Worm (Caenorhabditis elegans) whole organism, mixed stage, embryonic: ENCODE measurements around the gene dmd-6.

Source experiments
- M03D4.4 ChIP-seq: sonication (generic microtip); optimal IDR thresholded peaks from 2 replicates; lab custom pipeline; 2017; ENCODE audit warnings: mild to moderate bottlenecking, missing genetic modification characterization, missing compliant biosample characterization
- bed-3 ChIP-seq: fragments of 200-800 bp; sonication (Bioruptor generic); optimal IDR thresholded peaks from 3 replicates; lab custom pipeline; 2018; ENCODE audit warnings: mild to moderate bottlenecking, missing genetic modification characterization, moderate library complexity, missing compliant biosample characterization
- blmp-1 ChIP-seq: fragments of 150-350 bp; optimal IDR thresholded peaks from 2 replicates; lab custom pipeline; 2014; ENCODE audit warnings: missing biosample characterization, missing genetic modification characterization
- ceh-39 ChIP-seq: fragments of 150-350 bp; optimal IDR thresholded peaks from 2 replicates; lab custom pipeline; 2014; ENCODE audit warnings: missing biosample characterization, missing genetic modification characterization
- ceh-43 ChIP-seq: fragments of 200-800 bp; sonication (Bioruptor generic); optimal IDR thresholded peaks from 2 replicates; lab custom pipeline; 2018; ENCODE audit warnings: mild to moderate bottlenecking, missing genetic modification characterization, moderate library complexity, missing compliant biosample characterization
- ceh-83 ChIP-seq: fragments of 200-800 bp; sonication (Bioruptor generic); optimal IDR thresholded peaks from 2 replicates; lab custom pipeline; 2018; ENCODE audit warnings: mild to moderate bottlenecking, missing genetic modification characterization, missing compliant biosample characterization
- cnd-1 ChIP-seq: fragments of 200-800 bp; sonication (Bioruptor generic); optimal IDR thresholded peaks from 2 replicates; lab custom pipeline; 2018; ENCODE audit warnings: mild to moderate bottlenecking, missing genetic modification characterization, missing compliant biosample characterization
- drap-1 ChIP-seq: fragments of 200-800 bp; sonication (Bioruptor generic); optimal IDR thresholded peaks from 3 replicates; lab custom pipeline; 2018; ENCODE audit warnings: mild to moderate bottlenecking, missing genetic modification characterization, missing compliant biosample characterization
- elt-1 ChIP-seq: sonication (generic microtip); optimal IDR thresholded peaks from 2 replicates; lab custom pipeline; 2017; ENCODE audit warnings: missing genetic modification characterization, mild to moderate bottlenecking, missing compliant biosample characterization, antibody characterized with exemption, moderate library complexity, borderline replicate concordance; ENCODE audit not compliant: insufficient read depth
- elt-3 ChIP-seq: fragments of 150-350 bp; optimal IDR thresholded peaks from 2 replicates; lab custom pipeline; 2014; ENCODE audit warnings: missing biosample characterization, missing genetic modification characterization
- ham-2 ChIP-seq: fragments of 200-800 bp; sonication (Bioruptor generic); optimal IDR thresholded peaks from 2 replicates; lab custom pipeline; 2018; ENCODE audit warnings: mild to moderate bottlenecking, missing genetic modification characterization, missing compliant biosample characterization
- hlh-1 ChIP-seq: fragments of 150-350 bp; optimal IDR thresholded peaks from 2 replicates; lab custom pipeline; 2014; ENCODE audit warnings: missing biosample characterization, missing genetic modification reagents, missing genetic modification characterization
- lin-13 ChIP-seq: fragments of 150-350 bp; optimal IDR thresholded peaks from 2 replicates; lab custom pipeline; 2014; ENCODE audit warnings: missing biosample characterization, missing genetic modification characterization
- lin-32 ChIP-seq: fragments of 200-800 bp; sonication (Bioruptor generic); optimal IDR thresholded peaks from 2 replicates; lab custom pipeline; 2018; ENCODE audit warnings: mild to moderate bottlenecking, missing genetic modification characterization, missing compliant biosample characterization
- lsy-2 ChIP-seq: fragments of 150-350 bp; optimal IDR thresholded peaks from 2 replicates; lab custom pipeline; 2014; ENCODE audit warnings: missing biosample characterization, missing genetic modification characterization
- mab-5 ChIP-seq: fragments of 150-350 bp; optimal IDR thresholded peaks from 2 replicates; lab custom pipeline; 2014; ENCODE audit warnings: missing biosample characterization, missing genetic modification characterization
- mep-1 ChIP-seq: fragments of 150-350 bp; optimal IDR thresholded peaks from 2 replicates; lab custom pipeline; 2017; ENCODE audit warnings: missing biosample characterization, missing genetic modification reagents, missing genetic modification characterization, inconsistent platforms
- mls-2 ChIP-seq: sonication (generic microtip); optimal IDR thresholded peaks from 2 replicates; lab custom pipeline; 2016; ENCODE audit warnings: mild to moderate bottlenecking, missing genetic modification characterization, moderate library complexity, missing compliant biosample characterization
- nhr-12 ChIP-seq: fragments of 150-350 bp; optimal IDR thresholded peaks from 2 replicates; lab custom pipeline; 2014; ENCODE audit warnings: missing biosample characterization, missing genetic modification characterization
- nhr-2 ChIP-seq: fragments of 150-350 bp; optimal IDR thresholded peaks from 2 replicates; lab custom pipeline; 2014; ENCODE audit warnings: missing biosample characterization, missing genetic modification characterization
- nhr-237 ChIP-seq: fragments of 150-350 bp; optimal IDR thresholded peaks from 2 replicates; lab custom pipeline; 2014; ENCODE audit warnings: missing biosample characterization, missing genetic modification characterization
- nhr-28 ChIP-seq: fragments of 150-350 bp; optimal IDR thresholded peaks from 2 replicates; lab custom pipeline; 2014; ENCODE audit warnings: missing biosample characterization, missing genetic modification characterization
- nhr-76 ChIP-seq: sonication (generic microtip); optimal IDR thresholded peaks from 2 replicates; lab custom pipeline; 2017; ENCODE audit warnings: missing biosample characterization, missing genetic modification characterization
- pha-4 ChIP-seq: fragments of 150-350 bp; optimal IDR thresholded peaks from 2 replicates; lab custom pipeline; 2018; ENCODE audit warnings: missing biosample characterization, missing genetic modification reagents, missing genetic modification characterization
- snpc-4 ChIP-seq: fragments of 150-350 bp; optimal IDR thresholded peaks from 2 replicates; lab custom pipeline; 2014; ENCODE audit warnings: missing biosample characterization, missing genetic modification characterization
- tbx-8 ChIP-seq: fragments of 200-800 bp; sonication (Bioruptor generic); optimal IDR thresholded peaks from 2 replicates; lab custom pipeline; 2018; ENCODE audit warnings: mild to moderate bottlenecking, missing genetic modification characterization, moderate library complexity, missing compliant biosample characterization
- unc-120 ChIP-seq: sonication (generic microtip); optimal IDR thresholded peaks from 2 replicates; lab custom pipeline; 2017; ENCODE audit warnings: missing genetic modification characterization, missing compliant biosample characterization; ENCODE audit not compliant: poor library complexity, severe bottlenecking
- unc-39 ChIP-seq: fragments of 150-350 bp; optimal IDR thresholded peaks from 2 replicates; lab custom pipeline; 2014; ENCODE audit warnings: missing biosample characterization, missing genetic modification characterization
- zip-8 ChIP-seq: fragments of 150-350 bp; optimal IDR thresholded peaks from 2 replicates; lab custom pipeline; 2014; ENCODE audit warnings: missing biosample characterization, missing genetic modification characterization
- ztf-11 ChIP-seq: fragments of 150-350 bp; optimal IDR thresholded peaks from 2 replicates; lab custom pipeline; 2014; ENCODE audit warnings: missing biosample characterization, missing genetic modification characterization

The dmd-6 gene

ce11 chrIV:14616303-14616702, at the start of gene dmd-6:
Gene dmd-6 (plus strand): TSS chrIV:14616603.
- TF ChIP-seq lsy-2 (tag; lab: Kevin White, UChicago) (no peak), ceh-43 (GFP tag; lab: Kevin White, UChicago) (no peak), nhr-28 (tag; lab: Kevin White, UChicago) (no peak), mep-1 (tag; lab: Kevin White, UChicago) (no peak), lin-32 (GFP tag; lab: Kevin White, UChicago) (no peak), snpc-4 (no peak), hlh-1 (tag; lab: Kevin White, UChicago) (no peak), mls-2 (no peak), drap-1 (GFP tag; lab: Kevin White, UChicago) (no peak)

- TF ChIP-seq tbx-8 (GFP tag; lab: Kevin White, UChicago) = no peak
- TF ChIP-seq nhr-237 (tag; lab: Kevin White, UChicago) = no peak
- TF ChIP-seq cnd-1 (tag; lab: Kevin White, UChicago) = no peak
- no peak for TF ChIP-seq zip-8 (tag; lab: Kevin White, UChicago)
- TF ChIP-seq ham-2 (GFP tag; lab: Kevin White, UChicago) = no peak
- no peak for TF ChIP-seq bed-3 (GFP tag; lab: Kevin White, UChicago)
- no peak for TF ChIP-seq nhr-12 (tag; lab: Kevin White, UChicago)
- TF ChIP-seq mep-1 (tag; lab: Kevin White, UChicago) = no peak
- TF ChIP-seq unc-120 = no peak
- TF ChIP-seq ceh-83 (GFP tag; lab: Kevin White, UChicago) = no peak
- no peak for TF ChIP-seq elt-1 (tag; lab: Kevin White, UChicago)
- TF ChIP-seq nhr-76 (tag; lab: Kevin White, UChicago) = no peak
- TF ChIP-seq blmp-1 = no peak
Measured at ce11 chrIV:14571626-14572025, 44.8 kb upstream of the dmd-6 start.

ce11 chrIV:14572607-14573006, 43.8 kb upstream of the dmd-6 start, which contains the start of gene glb-34:
Gene glb-34 (minus strand): TSS chrIV:14572707.
- TF ChIP-seq snpc-4 (no peak), ham-2 (GFP tag; lab: Kevin White, UChicago) (no peak), lin-13 (tag; lab: Kevin White, UChicago) (no peak), M03D4.4 (tag; lab: Kevin White, UChicago) (no peak), nhr-28 (tag; lab: Kevin White, UChicago) (no peak), drap-1 (GFP tag; lab: Kevin White, UChicago) (no peak), lin-32 (GFP tag; lab: Kevin White, UChicago) (no peak), mep-1 (tag; lab: Kevin White, UChicago) (no peak), elt-3 (tag; lab: Kevin White, UChicago) (no peak), nhr-76 (tag; lab: Kevin White, UChicago) (no peak)
- TF ChIP-seq, all 35 proteins: peak for 0

- no peak for TF ChIP-seq pha-4
- no peak for TF ChIP-seq ceh-83 (GFP tag; lab: Kevin White, UChicago)
- no peak for TF ChIP-seq mep-1 (tag; lab: Kevin White, UChicago)
- TF ChIP-seq snpc-4 = no peak
- TF ChIP-seq hlh-1 (tag; lab: Kevin White, UChicago) = no peak
- TF ChIP-seq elt-3 (tag; lab: Kevin White, UChicago) = no peak
- TF ChIP-seq nhr-12 (tag; lab: Kevin White, UChicago) = no peak
- TF ChIP-seq ceh-39 = no peak
- no peak for TF ChIP-seq ceh-43 (GFP tag; lab: Kevin White, UChicago)
- TF ChIP-seq zip-8 (tag; lab: Kevin White, UChicago) = no peak
- TF ChIP-seq, all 35 proteins: peak for 0
Measured at ce11 chrIV:14573068-14573467, 43.3 kb upstream of the dmd-6 start.

- TF ChIP-seq unc-39 (tag; lab: Kevin White, UChicago) = no peak
- no peak for TF ChIP-seq blmp-1
- TF ChIP-seq nhr-12 (tag; lab: Kevin White, UChicago) = no peak
- no peak for TF ChIP-seq mep-1 (tag; lab: Kevin White, UChicago)
- TF ChIP-seq unc-120 = no peak
- TF ChIP-seq hlh-1 (tag; lab: Kevin White, UChicago) = no peak
- TF ChIP-seq lin-13 (tag; lab: Kevin White, UChicago) = no peak
- TF ChIP-seq bed-3 (GFP tag; lab: Kevin White, UChicago) = no peak
- TF ChIP-seq drap-1 (GFP tag; lab: Kevin White, UChicago) = no peak
- no peak for TF ChIP-seq ztf-11
- TF ChIP-seq elt-3 (tag; lab: Kevin White, UChicago) = no peak
- no peak for TF ChIP-seq ceh-43 (GFP tag; lab: Kevin White, UChicago)
- no peak for TF ChIP-seq pha-4
- TF ChIP-seq mls-2 = no peak
- no peak for TF ChIP-seq mab-5 (tag; lab: Kevin White, UChicago)
- TF ChIP-seq nhr-2 (tag; lab: Kevin White, UChicago) = no peak
Measured at ce11 chrIV:14574282-14574869, 42.0 kb upstream of the dmd-6 start, which contains the start of the genes Y57G11B.3 and Y57G11B.5. Gene Y57G11B.3 (minus strand): TSS chrIV:14574382. Gene Y57G11B.5 (plus strand): TSS chrIV:14574819.
